ENCODE assay signal across 5 worm cellular contexts in genomic region chrX:7659591-7660433, ce11.
TF ChIP-seq lines count a peak whose summit lies in the region.

No protein-coding gene starts in this region.

TF ChIP-seq in whole organism, L1 larva, 84 proteins besides CTCF, POLR2A, EP300 and RAD21 (continues in another document):
- TF ChIP-seq vab-15 (tag; optimal IDR thresholded peaks at IDR 0.05; lab: Kevin White, UChicago): no peak
- TF ChIP-seq C04F5.9 (tag; optimal IDR thresholded peaks at IDR 0.05; lab: Kevin White, UChicago): no peak
- TF ChIP-seq mep-1 (tag; optimal IDR thresholded peaks at IDR 0.05; lab: Kevin White, UChicago): peak; percentile 17
- TF ChIP-seq nhr-71 (tag; optimal IDR thresholded peaks at IDR 0.05; lab: Kevin White, UChicago): peak; percentile 69
- TF ChIP-seq ztf-4 (tag; optimal IDR thresholded peaks at IDR 0.05; lab: Kevin White, UChicago): peak; percentile 25
- no peak for TF ChIP-seq tlp-1 (tag; optimal IDR thresholded peaks at IDR 0.05; lab: Kevin White, UChicago)
- peak; percentile 6 to 22 for TF ChIP-seq lsy-2 (tag; optimal IDR thresholded peaks at IDR 0.05; lab: Kevin White, UChicago)
- no peak for TF ChIP-seq hlh-4 (tag; optimal IDR thresholded peaks at IDR 0.05; lab: Kevin White, UChicago)
- TF ChIP-seq nhr-11 (tag; optimal IDR thresholded peaks at IDR 0.05; lab: Kevin White, UChicago): no peak
- TF ChIP-seq swsn-7 (tag; optimal IDR thresholded peaks at IDR 0.05; lab: Kevin White, UChicago): peak; percentile 1
- peak; percentile 54 for TF ChIP-seq grh-1 (GFP tag; IDR thresholded peaks at IDR 0.05; lab: Robert Waterston, UW)
- no peak for TF ChIP-seq nhr-85 (tag; lab: Kevin White, UChicago)
- TF ChIP-seq lin-35 (GFP tag; optimal IDR thresholded peaks at IDR 0.05; lab: Kevin White, UChicago): peak in 1 of 2 experiments; percentile 60
- TF ChIP-seq snu-23 (GFP tag; optimal IDR thresholded peaks at IDR 0.05; lab: Kevin White, UChicago): peak; percentile 74
- peak; percentile 7 for TF ChIP-seq C16A3.4 (tag; optimal IDR thresholded peaks at IDR 0.05; lab: Kevin White, UChicago)
- peak; percentile 58 for TF ChIP-seq nhr-19 (GFP tag; conservative IDR thresholded peaks at IDR 0.05; lab: Robert Waterston, UW)
- no peak for TF ChIP-seq nhr-84 (tag; optimal IDR thresholded peaks at IDR 0.05; lab: Kevin White, UChicago)
- TF ChIP-seq unc-130 (tag; optimal IDR thresholded peaks at IDR 0.05; lab: Kevin White, UChicago): peak; percentile 29
- peak; percentile 38 for TF ChIP-seq tbx-2 (tag; optimal IDR thresholded peaks at IDR 0.05; lab: Kevin White, UChicago)

TF ChIP-seq in whole organism, L2 larva, 48 proteins besides CTCF, POLR2A, EP300 and RAD21 (continues in another document):
- TF ChIP-seq gmeb-1 (tag; optimal IDR thresholded peaks at IDR 0.05; lab: Kevin White, UChicago): peak; percentile 4
- TF ChIP-seq unc-55 (GFP tag; optimal IDR thresholded peaks at IDR 0.05; lab: Kevin White, UChicago): no peak
- no peak for TF ChIP-seq nhr-6 (tag; optimal IDR thresholded peaks at IDR 0.05; lab: Kevin White, UChicago)
- TF ChIP-seq nhr-10 (tag; optimal IDR thresholded peaks at IDR 0.05; lab: Kevin White, UChicago): no peak
- no peak for TF ChIP-seq nhr-77 (tag; optimal IDR thresholded peaks at IDR 0.05; lab: Kevin White, UChicago)
- TF ChIP-seq blmp-1 (tag; optimal IDR thresholded peaks at IDR 0.05; lab: Kevin White, UChicago; ENCODE audit: insufficient read depth): peak; percentile 34
- TF ChIP-seq nhr-21 (tag; optimal IDR thresholded peaks at IDR 0.05; lab: Kevin White, UChicago): no peak
- no peak for TF ChIP-seq ZK546.5 (tag; optimal IDR thresholded peaks at IDR 0.05; lab: Kevin White, UChicago)
- no peak for TF ChIP-seq zag-1 (tag; optimal IDR thresholded peaks at IDR 0.05; lab: Kevin White, UChicago)
- no peak for TF ChIP-seq snpc-4 (tag; optimal IDR thresholded peaks at IDR 0.05; lab: Kevin White, UChicago)
- no peak for TF ChIP-seq ztf-1 (GFP tag; conservative IDR thresholded peaks at IDR 0.05; lab: Robert Waterston, UW)
- no peak for TF ChIP-seq unc-39 (tag; optimal IDR thresholded peaks at IDR 0.05; lab: Kevin White, UChicago)
- no peak for TF ChIP-seq elt-3 (tag; optimal IDR thresholded peaks at IDR 0.05; lab: Kevin White, UChicago)
- TF ChIP-seq lin-13 (GFP tag; optimal IDR thresholded peaks at IDR 0.05; lab: Kevin White, UChicago): no peak
- no peak for TF ChIP-seq elt-1 (tag; optimal IDR thresholded peaks at IDR 0.05; lab: Kevin White, UChicago)
- no peak for TF ChIP-seq skn-1 (tag; optimal IDR thresholded peaks at IDR 0.05; lab: Kevin White, UChicago)
- peak in 1 of 2 experiments; percentile 36 for TF ChIP-seq lsy-2 (tag; optimal IDR thresholded peaks at IDR 0.05; lab: Kevin White, UChicago)
- no peak for TF ChIP-seq lin-11 (tag; optimal IDR thresholded peaks at IDR 0.05; lab: Kevin White, UChicago)
- TF ChIP-seq ceh-82 (tag; optimal IDR thresholded peaks at IDR 0.05; lab: Kevin White, UChicago): no peak
- no peak for TF ChIP-seq unc-62 (GFP tag; optimal IDR thresholded peaks at IDR 0.05; lab: Kevin White, UChicago)

TF ChIP-seq in whole organism, L3 larva, 47 proteins besides CTCF, POLR2A, EP300 and RAD21:
- TF ChIP-seq nfya-1 (tag; optimal IDR thresholded peaks at IDR 0.05; lab: Kevin White, UChicago; ENCODE audit: insufficient read depth): peak; percentile 10
- TF ChIP-seq elt-2 (tag; optimal IDR thresholded peaks at IDR 0.05; lab: Kevin White, UChicago): no peak

TF ChIP-seq in whole organism, L4 larva, 104 proteins besides CTCF, POLR2A, EP300 and RAD21:
- TF ChIP-seq daf-12 (tag; optimal IDR thresholded peaks at IDR 0.05; lab: Kevin White, UChicago) (no peak), unc-39 (tag; optimal IDR thresholded peaks at IDR 0.05; lab: Kevin White, UChicago) (no peak), lsy-2 (tag; optimal IDR thresholded peaks at IDR 0.05; lab: Kevin White, UChicago) (peak in 1 of 2 experiments; percentile 24), nhr-237 (tag; optimal IDR thresholded peaks at IDR 0.05; lab: Kevin White, UChicago) (no peak), aha-1 (tag; lab: Kevin White, UChicago) (peak; percentile 92), mdt-29 (GFP tag; IDR thresholded peaks at IDR 0.05; lab: Robert Waterston, UW) (no peak), lin-38 (GFP tag; IDR thresholded peaks at IDR 0.05; lab: Robert Waterston, UW) (no peak), mxl-3 (GFP tag; optimal IDR thresholded peaks at IDR 0.05; lab: Kevin White, UChicago) (peak; percentile 15), mep-1 (tag; optimal IDR thresholded peaks at IDR 0.05; lab: Kevin White, UChicago) (peak; percentile 3), hlh-30 (tag; optimal IDR thresholded peaks at IDR 0.05; lab: Kevin White, UChicago; ENCODE audit: insufficient read depth) (peak; percentile 77), dve-1 (tag; optimal IDR thresholded peaks at IDR 0.05; lab: Kevin White, UChicago; ENCODE audit: insufficient read depth) (peak; percentile 1), hlh-11 (tag; optimal IDR thresholded peaks at IDR 0.05; lab: Kevin White, UChicago) (peak; percentile 6), fos-1 (tag; optimal IDR thresholded peaks at IDR 0.05; lab: Kevin White, UChicago) (no peak), mdl-1 (tag; optimal IDR thresholded peaks at IDR 0.05; lab: Kevin White, UChicago) (peak in 1 of 2 experiments; percentile 44), nhr-28 (tag; optimal IDR thresholded peaks at IDR 0.05; lab: Kevin White, UChicago) (peak; percentile 84), unc-62 (GFP tag; optimal IDR thresholded peaks at IDR 0.05 in 1 of 2; lab: Kevin White, UChicago) (peak in 1 of 2 experiments; percentile 47), unc-62 (tag; optimal IDR thresholded peaks at IDR 0.05; lab: Kevin White, UChicago) (no peak), snpc-4 (tag; optimal IDR thresholded peaks at IDR 0.05; lab: Kevin White, UChicago) (no peak), daf-16 (GFP tag; optimal IDR thresholded peaks at IDR 0.05; lab: Kevin White, UChicago) (peak in 1 of 2 experiments; percentile 9), daf-16 (tag; optimal IDR thresholded peaks at IDR 0.05; lab: Kevin White, UChicago) (peak; percentile 16)

TF ChIP-seq in whole organism, young adult, 124 proteins besides CTCF, POLR2A, EP300 and RAD21:
- TF ChIP-seq lin-26 (GFP tag; IDR thresholded peaks at IDR 0.05; lab: Robert Waterston, UW): 0 out of 2 replicates have a peak, but pooled peaks have one; percentile 62
- no peak for TF ChIP-seq chd-7 (tag; optimal IDR thresholded peaks at IDR 0.05; lab: Kevin White, UChicago)
